Fruit fly (Drosophila melanogaster): ENCODE data around the gene CG2991.

CG2991 gene

DNA sequence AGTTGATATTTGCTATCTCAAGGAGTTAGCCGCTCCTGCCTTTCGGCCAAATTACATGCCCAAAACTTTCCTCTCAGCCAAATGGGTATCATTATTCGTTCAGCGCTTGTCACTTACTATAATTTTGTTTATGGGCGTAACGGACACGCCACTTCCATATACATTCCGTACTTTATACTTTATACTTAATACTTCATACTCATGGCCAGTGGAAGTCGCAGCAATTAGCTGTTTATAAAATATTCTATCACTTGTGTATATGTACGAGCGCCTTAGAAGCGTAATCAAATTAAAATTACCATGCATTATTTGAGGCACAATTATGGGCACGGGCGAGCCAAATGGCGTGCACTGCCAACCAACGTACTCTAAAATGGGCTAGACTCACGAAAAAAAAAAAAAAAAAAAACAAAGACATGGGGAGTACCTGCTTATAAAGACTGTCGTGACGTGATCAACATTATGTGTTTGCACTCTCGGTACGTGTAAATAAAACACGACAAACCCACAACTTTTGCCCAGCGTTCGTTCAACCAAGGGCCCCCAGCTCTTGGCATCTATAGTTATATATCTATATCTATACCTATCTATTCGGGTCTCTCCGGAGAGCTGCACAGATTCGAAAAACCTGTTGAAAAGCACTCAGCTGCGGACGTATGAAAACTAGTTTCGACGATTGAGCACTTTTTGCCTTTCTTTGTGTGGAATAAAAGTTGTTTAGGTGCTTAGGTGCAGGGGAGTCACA is 4.3 kb downstream of the CG2991 start (continued):
- TF ChIP-seq CG2202 (tag; optimal IDR thresholded peaks at IDR 0.05) (no peak), CG14860 (GFP tag; IDR thresholded peaks at IDR 0.05; ENCODE audit: partially characterized antibody) (no peak), kni (GFP tag; optimal IDR thresholded peaks at IDR 0.05) (peak; percentile 96), CG32767 (GFP tag; IDR thresholded peaks at IDR 0.05) (no peak), CG11560 (tag; IDR thresholded peaks at IDR 0.05) (no peak)

DNA sequence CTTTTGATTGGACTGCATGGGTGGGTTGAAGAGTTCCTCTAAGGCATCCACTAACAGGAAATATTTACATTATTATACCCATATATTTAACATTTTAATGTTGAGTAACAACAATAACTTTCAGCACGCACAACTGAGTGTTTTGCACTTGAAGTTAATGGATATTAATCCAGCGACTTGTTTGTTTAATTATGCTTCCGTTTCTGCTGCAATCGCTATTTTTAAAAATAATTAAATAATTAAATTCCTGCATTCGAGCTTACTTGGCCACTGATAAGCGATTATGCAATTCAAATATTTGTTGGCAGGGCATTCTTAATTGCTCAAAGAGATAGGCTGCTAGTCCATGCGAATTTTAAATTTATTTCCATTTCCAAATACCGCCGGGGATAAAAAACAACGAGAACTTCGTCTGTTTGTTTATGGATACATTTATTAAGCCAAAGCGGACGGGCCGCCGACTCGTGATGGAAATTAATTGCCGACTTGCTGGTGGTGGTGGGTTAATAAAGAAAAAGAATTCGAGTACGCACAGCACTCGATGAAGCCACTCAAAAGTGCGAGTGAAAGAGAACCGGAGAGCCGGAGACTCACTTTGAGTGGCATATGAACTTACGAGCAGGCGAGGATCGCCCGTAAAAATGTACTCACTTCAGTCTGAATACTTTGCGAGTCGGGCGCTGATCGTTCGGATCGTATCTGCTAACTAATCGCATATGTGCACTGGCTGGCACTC is 5.1 kb downstream of the CG2991 start:
- TF ChIP-seq CG13123 (GFP tag; optimal IDR thresholded peaks at IDR 0.05) (no peak), Ada2b (GFP tag; IDR thresholded peaks at IDR 0.05) (no peak), NFAT (GFP tag; IDR thresholded peaks at IDR 0.05) (no peak), MTF-1 (GFP tag; optimal IDR thresholded peaks at IDR 0.05; ENCODE audit: borderline replicate concordance) (peak; percentile 7), CG34376 (GFP tag; optimal IDR thresholded peaks at IDR 0.05) (peak; percentile 53), CG10366 (GFP tag; IDR thresholded peaks at IDR 0.05) (no peak), slou (GFP tag; optimal IDR thresholded peaks at IDR 0.05) (no peak), CG15514 (GFP tag; optimal IDR thresholded peaks at IDR 0.05) (peak; percentile 15), CG8281 (tag; optimal IDR thresholded peaks at IDR 0.05) (no peak), CG12071 (GFP tag; optimal IDR thresholded peaks at IDR 0.05) (peak; percentile 25), Jarid2 (GFP tag; optimal IDR thresholded peaks at IDR 0.05) (peak; percentile 88), chm (GFP tag; IDR thresholded peaks at IDR 0.05) (peak; percentile 68; the same call in 1 of the 2 replicates), CG13894 (tag; optimal IDR thresholded peaks at IDR 0.05) (peak; percentile 25), ro (GFP tag; IDR thresholded peaks at IDR 0.05) (no peak), HmgD (GFP tag; optimal IDR thresholded peaks at IDR 0.05) (peak; percentile 2), unc-4 (GFP tag; IDR thresholded peaks at IDR 0.05; ENCODE audit: partially characterized antibody) (0 out of 2 replicates have a peak, but pooled peaks have one; percentile 24), CG1024 (GFP tag; IDR thresholded peaks at IDR 0.05) (0 out of 2 replicates have a peak, but pooled peaks have one; percentile 7), Nf-YC (tag; optimal IDR thresholded peaks at IDR 0.05) (peak; percentile 15), Trl (optimal IDR thresholded peaks at IDR 0.05) (peak; percentile 67), Trl (GFP tag; optimal IDR thresholded peaks at IDR 0.05) (peak; percentile 14), jing (GFP tag; optimal IDR thresholded peaks at IDR 0.05) (no peak), hkb (optimal IDR thresholded peaks at IDR 0.05) (peak; percentile 98), hkb (GFP tag; IDR thresholded peaks at IDR 0.05) (no peak; the same call in none of the 2 replicates), CG6272 (GFP tag; IDR thresholded peaks at IDR 0.05) (no peak), CG2678 (tag; optimal IDR thresholded peaks at IDR 0.05) (peak; percentile 40), CG34224 (GFP tag; IDR thresholded peaks at IDR 0.05; ENCODE audit: partially characterized antibody) (peak; percentile 58; the same call in 2 of the 3 replicates), CG8290 (GFP tag; optimal IDR thresholded peaks at IDR 0.05) (no peak), CG8290 (tag; optimal IDR thresholded peaks at IDR 0.05) (peak in 1 of 2 experiments; percentile 32), unpg (GFP tag; optimal IDR thresholded peaks at IDR 0.05) (peak; percentile 10), CG5953 (GFP tag; IDR thresholded peaks at IDR 0.05) (no peak), nmo (GFP tag; optimal IDR thresholded peaks at IDR 0.05) (peak; percentile 6), kni (GFP tag; optimal IDR thresholded peaks at IDR 0.05) (peak; percentile 16), CG17328 (GFP tag; IDR thresholded peaks at IDR 0.05) (peak; percentile 99), CG11696 (GFP tag; IDR thresholded peaks at IDR 0.05) (no peak), ems (GFP tag; optimal IDR thresholded peaks at IDR 0.05) (peak; percentile 26), HHEX (GFP tag; optimal IDR thresholded peaks at IDR 0.05) (peak; percentile 19), tna (GFP tag; IDR thresholded peaks at IDR 0.05; ENCODE audit: partially characterized antibody) (peak; percentile 62; the same call in 1 of the 2 replicates), sqz (GFP tag; optimal IDR thresholded peaks at IDR 0.05) (peak; percentile 19), stc (GFP tag; IDR thresholded peaks at IDR 0.05) (peak; percentile 37; the same call in 1 of the 2 replicates), mld (GFP tag; IDR thresholded peaks at IDR 0.05; ENCODE audit: partially characterized antibody) (peak; percentile 62; the same call in 1 of the 3 replicates), sna (GFP tag; IDR thresholded peaks at IDR 0.05; ENCODE audit: partially characterized antibody) (0 out of 2 replicates have a peak, but pooled peaks have one; percentile 39), so (GFP tag; IDR thresholded peaks at IDR 0.05) (peak; percentile 55; the same call in 1 of the 3 replicates)

All from whole organism, embryonic.